Fruit fly (Drosophila melanogaster) whole organism, prepupa: ENCODE measurements around the gene eIF4H2.

Experiments used
- CG6792 ChIP-seq: fragments of 200-800 bp; sonication (Bioruptor generic); optimal IDR thresholded peaks from 3 replicates; lab custom pipeline; 2016; ENCODE audit warnings: missing biosample characterization, missing genetic modification characterization
- Eip93F ChIP-seq: fragments of 200-800 bp; sonication (Bioruptor generic); optimal IDR thresholded peaks from 2 replicates; lab custom pipeline; 2016; ENCODE audit warnings: missing biosample characterization, mild to moderate bottlenecking, missing genetic modification characterization
- net ChIP-seq: fragments of 200-800 bp; sonication (Bioruptor generic); optimal IDR thresholded peaks from 3 replicates; lab custom pipeline; 2016; ENCODE audit warnings: missing biosample characterization, missing genetic modification characterization
- salr ChIP-seq, 2 experiments: fragments of 200-800 bp; sonication (Bioruptor generic); optimal IDR thresholded peaks; 3 replicates each; lab custom pipeline; 2016 to 2018; ENCODE audit warnings: missing biosample characterization in 2 of 2, missing genetic modification characterization in 2 of 2, mild to moderate bottlenecking in 1 of 2
- svp ChIP-seq: fragments of 200-800 bp; sonication (Bioruptor generic); peaks from one replicate; lab custom pipeline; 2016; ENCODE audit warnings: missing biosample characterization, missing genetic modification characterization

eIF4H2 gene

dm6 chr3R:30775249-30775648 lies 49.4 kb downstream of the eIF4H2 start (continued):
- TF ChIP-seq salr (GFP tag; optimal IDR thresholded peaks at IDR 0.05; lab: Kevin White, UChicago), result no peak
- peak; percentile 27 for TF ChIP-seq net (GFP tag; lab: Kevin White, UChicago)

DNA sequence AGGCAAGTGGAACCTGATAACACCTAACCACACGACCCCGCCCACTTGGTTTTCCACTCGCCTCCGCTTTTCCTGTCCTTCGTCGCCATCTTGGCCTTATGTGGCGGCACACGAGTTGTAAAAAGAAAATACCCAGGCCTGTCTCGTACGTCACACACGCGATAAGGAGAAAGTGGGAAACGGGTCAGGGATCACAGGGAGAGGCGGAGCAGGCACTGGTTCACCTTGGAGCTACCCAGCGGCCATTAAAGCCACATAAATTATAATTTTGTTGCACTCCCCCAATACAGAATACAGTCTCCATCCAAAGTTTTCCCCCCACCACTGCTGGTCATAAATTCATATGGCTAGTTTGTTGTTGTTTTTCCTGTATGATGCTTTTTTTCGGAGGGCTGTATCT lies 50.0 kb downstream of the eIF4H2 start:
- TF ChIP-seq svp (GFP tag; lab: Kevin White, UChicago) (peak; percentile 90), Eip93F (no peak), CG6792 (no peak)
